Fruit fly (Drosophila melanogaster) whole organism, embryonic: ENCODE results near the gene rempA.

Experiments
- Ada2b ChIP-seq: fragments of 200-800 bp; sonication (Bioruptor generic); IDR thresholded peaks from 2 replicates; pipeline ENCODE4 v1.3.6; 2022; ENCODE audit warnings: missing biosample characterization, missing genetic modification characterization
- Adf1 ChIP-seq: fragments of 200-800 bp; sonication (Bioruptor generic); IDR thresholded peaks from 2 replicates; pipeline ENCODE4 v1.3.6; 2022; ENCODE audit warnings: missing biosample characterization, missing genetic modification characterization
- Blimp-1 ChIP-seq: fragments of 200-800 bp; sonication (Bioruptor generic); optimal IDR thresholded peaks from 3 replicates; lab custom pipeline; 2018; ENCODE audit warnings: missing biosample characterization, missing genetic modification characterization, mild to moderate bottlenecking, moderate library complexity, missing genetic modification reagents
- BtbVII ChIP-seq: fragments of 200-800 bp; sonication (Bioruptor generic); optimal IDR thresholded peaks from 3 replicates; lab custom pipeline; 2017; ENCODE audit warnings: missing biosample characterization, mild to moderate bottlenecking, missing genetic modification characterization
- CG12236 ChIP-seq: fragments of 200-800 bp; sonication (Bioruptor generic); optimal IDR thresholded peaks from 2 replicates; lab custom pipeline; 2016; ENCODE audit warnings: missing biosample characterization, missing genetic modification characterization
- CG13287 ChIP-seq: fragments of 200-800 bp; sonication (Bioruptor generic); IDR thresholded peaks from 2 replicates; pipeline ENCODE4 v1.3.6; 2022; ENCODE audit warnings: missing biosample characterization, missing genetic modification characterization; ENCODE audit not compliant: partially characterized antibody
- CG16863 ChIP-seq: fragments of 200-800 bp; sonication (Bioruptor generic); optimal IDR thresholded peaks from 3 replicates; lab custom pipeline; 2016; ENCODE audit warnings: missing biosample characterization, missing genetic modification characterization
- CG18764 ChIP-seq: fragments of 200-800 bp; sonication (Bioruptor generic); optimal IDR thresholded peaks from 3 replicates; lab custom pipeline; 2016; ENCODE audit warnings: missing biosample characterization, missing genetic modification characterization
- CG3281 ChIP-seq: fragments of 200-800 bp; sonication (Bioruptor generic); optimal IDR thresholded peaks from 3 replicates; lab custom pipeline; 2017; ENCODE audit warnings: missing biosample characterization, mild to moderate bottlenecking, missing genetic modification characterization
- CG42726 ChIP-seq: fragments of 200-800 bp; sonication (Bioruptor generic); IDR thresholded peaks from 2 replicates; pipeline ENCODE4 v1.3.6; 2022; ENCODE audit warnings: missing biosample characterization, missing genetic modification characterization; ENCODE audit not compliant: partially characterized antibody
- CG6683 ChIP-seq: fragments of 200-800 bp; sonication (Bioruptor generic); optimal IDR thresholded peaks from 2 replicates; lab custom pipeline; 2017; ENCODE audit warnings: missing biosample characterization, mild to moderate bottlenecking, missing genetic modification characterization, missing genetic modification reagents
- CG8089 ChIP-seq: fragments of 200-800 bp; sonication (Bioruptor generic); optimal IDR thresholded peaks from 3 replicates; lab custom pipeline; 2016; ENCODE audit warnings: missing biosample characterization, missing genetic modification characterization
- CG8281 ChIP-seq: fragments of 200-800 bp; sonication (Bioruptor generic); optimal IDR thresholded peaks from 2 replicates; lab custom pipeline; 2018; ENCODE audit warnings: missing biosample characterization, mild to moderate bottlenecking, missing genetic modification characterization, moderate library complexity
- CG9727 ChIP-seq: fragments of 200-800 bp; sonication (Bioruptor generic); optimal IDR thresholded peaks from 3 replicates; lab custom pipeline; 2017; ENCODE audit warnings: missing biosample characterization, mild to moderate bottlenecking, missing genetic modification characterization
- CG9876 ChIP-seq: fragments of 200-800 bp; sonication (Bioruptor generic); optimal IDR thresholded peaks from 2 replicates; lab custom pipeline; 2016; ENCODE audit warnings: missing biosample characterization, missing genetic modification characterization
- Dip3 ChIP-seq: fragments of 200-800 bp; sonication (Bioruptor generic); optimal IDR thresholded peaks from 3 replicates; lab custom pipeline; 2016; ENCODE audit warnings: missing biosample characterization, missing genetic modification characterization
- ERR ChIP-seq: fragments of 200-800 bp; sonication (Bioruptor generic); optimal IDR thresholded peaks from 2 replicates; lab custom pipeline; 2016; ENCODE audit warnings: missing biosample characterization, missing genetic modification characterization
- Gsc ChIP-seq: fragments of 200-800 bp; sonication (Bioruptor generic); IDR thresholded peaks from 2 replicates; pipeline ENCODE4 v1.3.6; 2022; ENCODE audit warnings: missing biosample characterization, missing genetic modification characterization
- Gug ChIP-seq: fragments of 200-800 bp; sonication (Bioruptor generic); IDR thresholded peaks from 4 replicates; pipeline ENCODE4 v1.3.6; 2022; ENCODE audit warnings: missing biosample characterization, missing genetic modification characterization
- H15 ChIP-seq: fragments of 200-800 bp; sonication (Bioruptor generic); IDR thresholded peaks from 3 replicates; pipeline ENCODE4 v1.3.6; 2022; ENCODE audit warnings: missing biosample characterization, missing genetic modification characterization
- HLH3B ChIP-seq: fragments of 200-800 bp; sonication (Bioruptor generic); IDR thresholded peaks from 2 replicates; pipeline ENCODE4 v1.3.6; 2022; ENCODE audit warnings: missing biosample characterization, missing genetic modification characterization
- Jarid2 ChIP-seq: fragments of 200-800 bp; sonication (Bioruptor generic); optimal IDR thresholded peaks from 3 replicates; lab custom pipeline; 2017; ENCODE audit warnings: mild to moderate bottlenecking, missing biosample characterization, missing genetic modification reagents, missing genetic modification characterization
- Neu2 ChIP-seq: fragments of 200-800 bp; sonication (Bioruptor generic); optimal IDR thresholded peaks from 3 replicates; lab custom pipeline; 2016; ENCODE audit warnings: missing biosample characterization, missing genetic modification characterization, borderline replicate concordance
- PHDP ChIP-seq: fragments of 200-800 bp; sonication (Bioruptor generic); optimal IDR thresholded peaks from 3 replicates; lab custom pipeline; 2018; ENCODE audit warnings: missing biosample characterization, mild to moderate bottlenecking, missing genetic modification characterization, moderate library complexity
- Ptx1 ChIP-seq: fragments of 200-800 bp; sonication (Bioruptor generic); IDR thresholded peaks from 2 replicates; pipeline ENCODE4 v1.3.6; 2022; ENCODE audit warnings: missing biosample characterization, missing genetic modification characterization
- Sox102F ChIP-seq: fragments of 200-800 bp; sonication (Bioruptor generic); optimal IDR thresholded peaks from 2 replicates; lab custom pipeline; 2018; ENCODE audit warnings: missing biosample characterization, mild to moderate bottlenecking, missing genetic modification characterization, moderate library complexity
- amos ChIP-seq: fragments of 200-800 bp; sonication (Bioruptor generic); IDR thresholded peaks from 2 replicates; pipeline ENCODE4 v1.3.6; 2022; ENCODE audit warnings: missing biosample characterization, missing genetic modification characterization; ENCODE audit not compliant: partially characterized antibody
- ara ChIP-seq: fragments of 200-800 bp; sonication (Bioruptor generic); IDR thresholded peaks from 2 replicates; pipeline ENCODE4 v1.3.6; 2022; ENCODE audit warnings: missing biosample characterization, missing genetic modification characterization
- corto ChIP-seq: fragments of 200-800 bp; sonication (Bioruptor generic); optimal IDR thresholded peaks from 2 replicates; lab custom pipeline; 2016; ENCODE audit warnings: missing biosample characterization, mild to moderate bottlenecking, missing genetic modification characterization, moderate library complexity
- crp ChIP-seq, 2 experiments: fragments of 200-800 bp; sonication (Bioruptor generic); optimal IDR thresholded peaks; 2 replicates in 1 of 2; 3 replicates in 1 of 2; lab custom pipeline; 2017; ENCODE audit warnings: missing biosample characterization in 2 of 2, missing genetic modification characterization in 2 of 2, mild to moderate bottlenecking in 1 of 2, moderate library complexity in 1 of 2
- dati ChIP-seq: fragments of 200-800 bp; sonication (Bioruptor generic); IDR thresholded peaks from 2 replicates; pipeline ENCODE4 v1.3.6; 2022; ENCODE audit warnings: missing biosample characterization, missing genetic modification characterization
- exex ChIP-seq: fragments of 200-800 bp; sonication (Bioruptor generic); optimal IDR thresholded peaks from 4 replicates; lab custom pipeline; 2018; ENCODE audit warnings: missing biosample characterization, mild to moderate bottlenecking, missing genetic modification characterization, moderate library complexity
- fd96Cb ChIP-seq: fragments of 200-800 bp; sonication (Bioruptor generic); optimal IDR thresholded peaks from 2 replicates; lab custom pipeline; 2018; ENCODE audit warnings: missing biosample characterization, mild to moderate bottlenecking, missing genetic modification characterization, moderate library complexity
- fru ChIP-seq: fragments of >200 bp; optimal IDR thresholded peaks from 2 replicates; lab custom pipeline; 2017
- gce ChIP-seq: fragments of 200-800 bp; sonication (Bioruptor generic); IDR thresholded peaks from 3 replicates; pipeline ENCODE4 v1.3.6; 2022; ENCODE audit warnings: missing biosample characterization, missing genetic modification characterization
- insv ChIP-seq, 2 experiments: fragments of 200-800 bp; sonication (Bioruptor generic); optimal IDR thresholded peaks; 3 replicates each; lab custom pipeline; 2016 to 2018; ENCODE audit warnings: missing biosample characterization in 2 of 2, missing genetic modification characterization in 2 of 2
- kay ChIP-seq: fragments of 200-800 bp; sonication (Bioruptor generic); optimal IDR thresholded peaks from 2 replicates; lab custom pipeline; 2016; ENCODE audit warnings: missing biosample characterization, missing genetic modification characterization
- lmd ChIP-seq: fragments of 200-800 bp; sonication (Bioruptor generic); IDR thresholded peaks from 2 replicates; pipeline ENCODE4 v1.3.6; 2022; ENCODE audit warnings: missing biosample characterization, missing genetic modification characterization
- mam ChIP-seq: fragments of 200-800 bp; sonication (Bioruptor generic); optimal IDR thresholded peaks from 3 replicates; lab custom pipeline; 2016; ENCODE audit warnings: missing biosample characterization, missing genetic modification characterization
- mld ChIP-seq: fragments of 200-800 bp; sonication (Bioruptor generic); IDR thresholded peaks from 3 replicates; pipeline ENCODE4 v1.3.6; 2022; ENCODE audit warnings: missing biosample characterization, missing genetic modification characterization; ENCODE audit not compliant: partially characterized antibody
- nom ChIP-seq: fragments of 200-800 bp; sonication (Bioruptor generic); optimal IDR thresholded peaks from 2 replicates; lab custom pipeline; 2017; ENCODE audit warnings: missing biosample characterization, missing genetic modification characterization, mild to moderate bottlenecking, moderate library complexity, missing genetic modification reagents
- odd ChIP-seq: fragments of 200-800 bp; sonication (Bioruptor generic); optimal IDR thresholded peaks from 2 replicates; lab custom pipeline; 2017; ENCODE audit warnings: missing biosample characterization, mild to moderate bottlenecking, missing genetic modification characterization
- onecut ChIP-seq: fragments of 200-800 bp; sonication (Bioruptor generic); IDR thresholded peaks from 2 replicates; pipeline ENCODE4 v1.3.6; 2022; ENCODE audit warnings: missing biosample characterization, missing genetic modification characterization
- run ChIP-seq: fragments of 200-800 bp; sonication (Bioruptor generic); optimal IDR thresholded peaks from 3 replicates; lab custom pipeline; 2018; ENCODE audit warnings: missing biosample characterization, mild to moderate bottlenecking, missing genetic modification characterization
- sens-2 ChIP-seq: fragments of 200-800 bp; sonication (Bioruptor generic); IDR thresholded peaks from 2 replicates; pipeline ENCODE4 v1.3.6; 2022; ENCODE audit warnings: missing biosample characterization, missing genetic modification characterization
- slbo ChIP-seq: fragments of 200-800 bp; sonication (Bioruptor generic); IDR thresholded peaks from 2 replicates; pipeline ENCODE4 v1.3.6; 2022; ENCODE audit warnings: missing biosample characterization, missing genetic modification characterization
- stc ChIP-seq: fragments of 200-800 bp; sonication (Bioruptor generic); IDR thresholded peaks from 2 replicates; pipeline ENCODE4 v1.3.6; 2022; ENCODE audit warnings: missing biosample characterization, missing genetic modification characterization
- sug ChIP-seq: fragments of 200-800 bp; optimal IDR thresholded peaks from 2 replicates; lab custom pipeline; 2019; ENCODE audit warnings: missing biosample characterization, mild to moderate bottlenecking, missing genetic modification characterization, moderate library complexity
- tup ChIP-seq: fragments of 200-800 bp; sonication (Bioruptor generic); optimal IDR thresholded peaks from 2 replicates; lab custom pipeline; 2016; ENCODE audit warnings: missing biosample characterization, mild to moderate bottlenecking, missing genetic modification characterization, moderate library complexity
- vfl ChIP-seq: fragments of 200-800 bp; sonication (Bioruptor generic); optimal IDR thresholded peaks from 2 replicates; lab custom pipeline; 2016; ENCODE audit warnings: missing biosample characterization, missing genetic modification characterization
- wdn ChIP-seq: fragments of 200-800 bp; sonication (Bioruptor generic); IDR thresholded peaks from 2 replicates; pipeline ENCODE4 v1.3.6; 2022; ENCODE audit warnings: missing biosample characterization, missing genetic modification characterization

rempA gene

dm6 chr2L:602439-602879, 42.3 kb upstream of the rempA start, which contains the start of gene CG13689 (continued):
- peak; percentile 51; the same call in 2 of the 4 replicates for TF ChIP-seq Gug
- TF ChIP-seq BtbVII (GFP tag; lab: Kevin White, UChicago), result no peak
- no peak for TF ChIP-seq CG8089 (GFP tag; lab: Kevin White, UChicago)
- TF ChIP-seq Ptx1 (GFP tag; lab: Robert Waterston, UW), result peak; percentile 65
- TF ChIP-seq lmd (GFP tag; lab: Robert Waterston, UW), result peak; percentile 53; the same call in 1 of the 2 replicates
- TF ChIP-seq crp (GFP tag; optimal IDR thresholded peaks at IDR 0.05; lab: Kevin White, UChicago), result peak in 1 of 2 experiments; percentile 53
- no peak for TF ChIP-seq Adf1 (GFP tag; lab: Robert Waterston, UW)
- no peak for TF ChIP-seq ara (GFP tag; lab: Robert Waterston, UW)
- no peak for TF ChIP-seq CG8281 (tag; lab: Kevin White, UChicago)
- TF ChIP-seq fru, result no peak
- no peak for TF ChIP-seq Neu2 (GFP tag; lab: Kevin White, UChicago)
- peak; percentile 7 for TF ChIP-seq vfl
- peak; percentile 13; the same call in 1 of the 2 replicates for TF ChIP-seq amos (GFP tag; lab: Robert Waterston, UW)
- TF ChIP-seq insv (GFP tag; optimal IDR thresholded peaks at IDR 0.05; lab: Kevin White, UChicago), result peak in 1 of 2 experiments; percentile 55
- TF ChIP-seq slbo, result peak; percentile 82
- TF ChIP-seq CG6683 (GFP tag; lab: Kevin White, UChicago), result no peak
- no peak for TF ChIP-seq Blimp-1
- TF ChIP-seq CG16863 (GFP tag; lab: Kevin White, UChicago), result peak; percentile 27
- no peak for TF ChIP-seq gce (GFP tag; lab: Robert Waterston, UW)
- no peak for TF ChIP-seq CG9727 (GFP tag; lab: Kevin White, UChicago)
- TF ChIP-seq CG9876 (GFP tag; lab: Kevin White, UChicago), result no peak
- TF ChIP-seq H15 (GFP tag; lab: Robert Waterston, UW), result no peak
- no peak for TF ChIP-seq Ada2b (GFP tag; lab: Robert Waterston, UW)
- TF ChIP-seq CG12236, result peak; percentile 0
- TF ChIP-seq PHDP, result no peak
- TF ChIP-seq stc (GFP tag; lab: Robert Waterston, UW), result no peak
- TF ChIP-seq run (tag; lab: Kevin White, UChicago), result no peak
- no peak for TF ChIP-seq mld (GFP tag; lab: Robert Waterston, UW)
- TF ChIP-seq ERR (GFP tag; lab: Kevin White, UChicago), result no peak
- TF ChIP-seq CG3281 (GFP tag; lab: Kevin White, UChicago), result no peak
- TF ChIP-seq fd96Cb (tag; lab: Kevin White, UChicago), result peak; percentile 46
- no peak for TF ChIP-seq corto (GFP tag; lab: Kevin White, UChicago)
- peak; percentile 45 for TF ChIP-seq Jarid2
- no peak for TF ChIP-seq Gsc (GFP tag; lab: Robert Waterston, UW)
- TF ChIP-seq sug, result no peak
- TF ChIP-seq onecut (GFP tag; lab: Robert Waterston, UW), result peak; percentile 55
- peak; percentile 13 for TF ChIP-seq Dip3 (GFP tag; lab: Kevin White, UChicago)
- peak; percentile 64 for TF ChIP-seq CG13287 (GFP tag; lab: Robert Waterston, UW)
- TF ChIP-seq mam, result peak; percentile 24
- TF ChIP-seq HLH3B (GFP tag; lab: Robert Waterston, UW), result no peak; the same call in 1 of the 2 replicates
- peak; percentile 74 for TF ChIP-seq Sox102F (GFP tag; lab: Kevin White, UChicago)
- TF ChIP-seq sens-2 (GFP tag; lab: Robert Waterston, UW), result no peak
- no peak for TF ChIP-seq odd
- no peak for TF ChIP-seq wdn
- no peak for TF ChIP-seq dati (GFP tag; lab: Robert Waterston, UW)
- TF ChIP-seq kay (GFP tag; lab: Kevin White, UChicago), result no peak
- TF ChIP-seq CG18764 (GFP tag; lab: Kevin White, UChicago), result peak; percentile 56
- TF ChIP-seq tup (GFP tag; lab: Kevin White, UChicago), result no peak
- TF ChIP-seq CG42726 (GFP tag; lab: Robert Waterston, UW), result no peak; the same call in 1 of the 2 replicates
- TF ChIP-seq nom (GFP tag; lab: Kevin White, UChicago), result no peak
- TF ChIP-seq exex (tag; lab: Kevin White, UChicago), result no peak
